Fruit fly (Drosophila melanogaster): ENCODE data around the gene CG14537.

Gene CG14537

dm6 chr2L:7813357-7813756 lies 26.9 kb upstream of the CG14537 start:
- peak; percentile 47 for TF ChIP-seq EcR (GFP tag; optimal IDR thresholded peaks at IDR 0.05)
- TF ChIP-seq Snoo (tag; optimal IDR thresholded peaks at IDR 0.05), result no peak
- no peak for TF ChIP-seq CG8159 (tag; optimal IDR thresholded peaks at IDR 0.05)
- no peak for TF ChIP-seq CG9948 (tag; optimal IDR thresholded peaks at IDR 0.05)
- 0 out of 3 replicates have a peak, but pooled peaks have one; percentile 14 for TF ChIP-seq fd96Ca (GFP tag; IDR thresholded peaks at IDR 0.05)
- TF ChIP-seq CG32121 (GFP tag; IDR thresholded peaks at IDR 0.05), result 0 out of 2 replicates have a peak, but pooled peaks have one; percentile 11
- TF ChIP-seq CG4496 (GFP tag; IDR thresholded peaks at IDR 0.05), result no peak
- no peak for TF ChIP-seq CG34367 (tag; optimal IDR thresholded peaks at IDR 0.05)
- TF ChIP-seq gl (tag; optimal IDR thresholded peaks at IDR 0.05), result no peak
- no peak for TF ChIP-seq CG15710 (tag; optimal IDR thresholded peaks at IDR 0.05)
- no peak for TF ChIP-seq rn (GFP tag; IDR thresholded peaks at IDR 0.05)

- TF ChIP-seq CG9948 (tag; optimal IDR thresholded peaks at IDR 0.05) (no peak), CG14655 (GFP tag; optimal IDR thresholded peaks at IDR 0.05) (no peak), CG13204 (GFP tag; optimal IDR thresholded peaks at IDR 0.05) (no peak), Snoo (tag; optimal IDR thresholded peaks at IDR 0.05) (no peak), fd96Ca (GFP tag; IDR thresholded peaks at IDR 0.05) (no peak), Pif1B (GFP tag; optimal IDR thresholded peaks at IDR 0.05) (no peak), CG17806 (tag; optimal IDR thresholded peaks at IDR 0.05) (no peak), CG8159 (tag; optimal IDR thresholded peaks at IDR 0.05) (no peak), CG34367 (tag; optimal IDR thresholded peaks at IDR 0.05) (no peak), Pif1A (GFP tag; optimal IDR thresholded peaks at IDR 0.05) (no peak), CG12605 (GFP tag; IDR thresholded peaks at IDR 0.05) (no peak), CG10348 (GFP tag; IDR thresholded peaks at IDR 0.05) (no peak), CG8301 (tag; optimal IDR thresholded peaks at IDR 0.05) (no peak), CG15710 (tag; optimal IDR thresholded peaks at IDR 0.05) (no peak), Ets98B (GFP tag; IDR thresholded peaks at IDR 0.05) (no peak), CG32121 (GFP tag; IDR thresholded peaks at IDR 0.05) (no peak), D1 (tag; optimal IDR thresholded peaks at IDR 0.05) (no peak)
Observed at dm6 chr2L:7820408-7820807, 19.8 kb upstream of the CG14537 start.

- TF ChIP-seq CG34367 (tag; optimal IDR thresholded peaks at IDR 0.05), result no peak
- TF ChIP-seq CG9948 (tag; optimal IDR thresholded peaks at IDR 0.05), result no peak
- TF ChIP-seq CG17806 (tag; optimal IDR thresholded peaks at IDR 0.05), result no peak
- no peak for TF ChIP-seq D1 (tag; optimal IDR thresholded peaks at IDR 0.05)
- no peak for TF ChIP-seq gl (tag; optimal IDR thresholded peaks at IDR 0.05)
Observed at dm6 chr2L:7820851-7821250, 19.4 kb upstream of the CG14537 start, which contains the start of gene CG7115. Gene CG7115 (plus strand): TSS chr2L:7821151.

dm6 chr2L:7821279-7821848 lies 18.9 kb upstream of the CG14537 start:
- TF ChIP-seq rn (GFP tag; IDR thresholded peaks at IDR 0.05) (no peak), CG8159 (tag; optimal IDR thresholded peaks at IDR 0.05) (peak; percentile 7), CG4496 (GFP tag; IDR thresholded peaks at IDR 0.05) (peak; percentile 58; the same call in 2 of the 3 replicates), CG13204 (GFP tag; optimal IDR thresholded peaks at IDR 0.05) (no peak), CG32121 (GFP tag; IDR thresholded peaks at IDR 0.05) (peak; percentile 33; the same call in 1 of the 2 replicates), EcR (GFP tag; optimal IDR thresholded peaks at IDR 0.05) (peak; percentile 60), Snoo (tag; optimal IDR thresholded peaks at IDR 0.05) (peak; percentile 37), Pif1A (GFP tag; optimal IDR thresholded peaks at IDR 0.05) (no peak), Ets98B (GFP tag; IDR thresholded peaks at IDR 0.05) (no peak), CG12605 (GFP tag; IDR thresholded peaks at IDR 0.05) (peak; percentile 29), CG14655 (GFP tag; optimal IDR thresholded peaks at IDR 0.05) (no peak), gl (tag; optimal IDR thresholded peaks at IDR 0.05) (no peak), D1 (tag; optimal IDR thresholded peaks at IDR 0.05) (peak; percentile 39), CG8301 (tag; optimal IDR thresholded peaks at IDR 0.05) (no peak), Pif1B (GFP tag; optimal IDR thresholded peaks at IDR 0.05) (peak; percentile 66), CG9948 (tag; optimal IDR thresholded peaks at IDR 0.05) (no peak), CG34367 (tag; optimal IDR thresholded peaks at IDR 0.05) (peak; percentile 17), CG17806 (tag; optimal IDR thresholded peaks at IDR 0.05) (no peak), CG15710 (tag; optimal IDR thresholded peaks at IDR 0.05) (peak; percentile 2), fd96Ca (GFP tag; IDR thresholded peaks at IDR 0.05) (peak; percentile 70), CG10348 (GFP tag; IDR thresholded peaks at IDR 0.05) (no peak)

DNA sequence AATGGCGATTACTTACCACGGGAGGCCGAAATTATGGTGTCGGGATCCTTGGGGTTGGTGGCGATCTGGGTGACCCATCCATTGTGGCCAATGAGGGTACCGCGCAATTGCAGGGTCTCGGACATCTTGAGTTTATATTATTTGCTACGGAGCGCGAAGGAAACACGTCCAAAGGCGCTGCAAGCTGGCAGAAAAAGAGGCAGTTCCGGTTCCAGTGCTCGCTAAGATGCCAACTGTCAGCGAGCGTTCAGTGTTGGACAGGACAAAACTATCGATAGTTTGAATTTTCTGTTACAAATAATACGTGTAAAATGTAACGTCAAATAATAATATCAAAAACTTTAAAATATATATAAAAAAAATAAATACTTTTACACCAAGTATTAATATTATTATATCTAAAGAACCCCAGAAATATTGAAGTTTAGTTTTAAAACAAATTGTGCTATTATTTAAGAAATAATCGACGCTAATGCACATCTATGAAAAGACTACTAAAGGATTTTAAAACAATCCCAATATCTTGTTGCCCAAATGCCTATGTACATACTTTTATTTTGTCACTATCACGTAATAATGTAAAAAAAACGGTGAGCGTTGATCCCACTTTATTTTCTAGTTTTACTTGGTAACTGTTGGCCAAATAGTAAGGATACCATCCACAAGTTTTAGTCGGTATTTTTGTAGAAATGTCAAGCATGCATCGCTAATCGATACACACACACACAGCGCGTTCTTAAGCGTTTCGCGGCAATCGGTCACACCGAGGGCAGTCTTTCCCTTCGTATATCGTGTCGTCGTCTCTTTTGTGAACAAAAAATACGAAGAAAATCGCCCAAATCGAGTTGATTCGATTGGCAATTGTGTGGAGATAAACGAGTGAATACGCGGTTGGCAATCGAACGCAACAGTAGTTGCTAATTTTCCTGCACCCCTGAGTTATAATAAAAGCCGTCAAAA lies 12.9 kb upstream of the CG14537 start, which contains the start of the genes Rack1 and mts:
TSS of gene Rack1 (minus strand) at position 271 of the 960 bp plus-strand sequence.
TSS of gene mts (plus strand) at position 606 of the 960 bp plus-strand sequence.
- TF ChIP-seq CG17806 (tag; optimal IDR thresholded peaks at IDR 0.05) (peak; percentile 25), CG10348 (GFP tag; IDR thresholded peaks at IDR 0.05) (no peak), CG15710 (tag; optimal IDR thresholded peaks at IDR 0.05) (peak; percentile 54), Ets98B (GFP tag; IDR thresholded peaks at IDR 0.05) (peak; percentile 63), rn (GFP tag; IDR thresholded peaks at IDR 0.05) (peak; percentile 43), Pif1A (GFP tag; optimal IDR thresholded peaks at IDR 0.05) (peak; percentile 69), EcR (GFP tag; optimal IDR thresholded peaks at IDR 0.05) (no peak), D1 (tag; optimal IDR thresholded peaks at IDR 0.05) (no peak), CG8159 (tag; optimal IDR thresholded peaks at IDR 0.05) (peak; percentile 58), Pif1B (GFP tag; optimal IDR thresholded peaks at IDR 0.05) (peak; percentile 43), fd96Ca (GFP tag; IDR thresholded peaks at IDR 0.05) (peak; percentile 41; the same call in 1 of the 3 replicates), CG4496 (GFP tag; IDR thresholded peaks at IDR 0.05) (peak; percentile 88), gl (tag; optimal IDR thresholded peaks at IDR 0.05) (peak; percentile 42), CG32121 (GFP tag; IDR thresholded peaks at IDR 0.05) (peak; percentile 34; the same call in 1 of the 2 replicates), CG14655 (GFP tag; optimal IDR thresholded peaks at IDR 0.05) (no peak), CG34367 (tag; optimal IDR thresholded peaks at IDR 0.05) (peak; percentile 65), Snoo (tag; optimal IDR thresholded peaks at IDR 0.05) (peak; percentile 86), CG8301 (tag; optimal IDR thresholded peaks at IDR 0.05) (peak; percentile 43), CG9948 (tag; optimal IDR thresholded peaks at IDR 0.05) (peak; percentile 20), CG12605 (GFP tag; IDR thresholded peaks at IDR 0.05) (peak; percentile 77), CG13204 (GFP tag; optimal IDR thresholded peaks at IDR 0.05) (no peak)

All from whole organism, pupa.